Fruit fly (Drosophila melanogaster): ENCODE data around the gene CG43076.

CG43076 gene

DNA sequence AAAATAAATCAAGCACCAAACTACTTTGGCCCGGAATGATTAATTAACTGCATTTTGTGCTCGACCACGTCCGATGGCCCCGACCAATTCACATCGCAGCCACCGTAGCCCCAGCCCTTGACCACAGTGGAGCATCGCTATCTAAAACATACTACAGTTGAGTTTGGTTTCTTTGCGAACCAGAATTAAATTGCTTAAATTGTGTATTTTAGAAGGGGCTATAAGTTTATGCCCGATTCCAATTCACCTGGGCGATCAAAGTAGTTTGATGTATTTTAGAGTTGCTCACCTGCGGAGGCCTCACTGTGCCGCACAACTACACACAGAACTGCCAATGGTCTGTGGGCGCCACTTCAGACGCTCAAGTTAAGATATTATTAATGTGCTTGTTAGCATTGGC is 11.9 kb upstream of the CG43076 start (continued):
- TF ChIP-seq bab2 (GFP tag; optimal IDR thresholded peaks at IDR 0.05), result no peak
- no peak for TF ChIP-seq Nf-YB (GFP tag; optimal IDR thresholded peaks at IDR 0.05)
- no peak for TF ChIP-seq emc (GFP tag; optimal IDR thresholded peaks at IDR 0.05)
- no peak for TF ChIP-seq jumu (GFP tag; optimal IDR thresholded peaks at IDR 0.05)
- peak; percentile 63 for TF ChIP-seq dysf (GFP tag; IDR thresholded peaks at IDR 0.05)
- no peak for TF ChIP-seq Abd-B (GFP tag; optimal IDR thresholded peaks at IDR 0.05)
- 0 out of 2 replicates have a peak, but pooled peaks have one; percentile 27 for TF ChIP-seq CG32772 (GFP tag; IDR thresholded peaks at IDR 0.05)
- TF ChIP-seq ranshi (GFP tag; IDR thresholded peaks at IDR 0.05), result peak; percentile 17; the same call in 1 of the 2 replicates
- no peak for TF ChIP-seq HHEX (GFP tag; optimal IDR thresholded peaks at IDR 0.05)
- TF ChIP-seq Nf-YA (GFP tag; IDR thresholded peaks at IDR 0.05), result no peak
- no peak for TF ChIP-seq pan (optimal IDR thresholded peaks at IDR 0.05)
- peak in 1 of 2 experiments; percentile 14 for TF ChIP-seq pan (GFP tag; optimal IDR thresholded peaks at IDR 0.05 in 1 of 2, IDR thresholded peaks at IDR 0.05 in 1 of 2)
- TF ChIP-seq ac (GFP tag; optimal IDR thresholded peaks at IDR 0.05), result no peak
- TF ChIP-seq vvl (GFP tag; IDR thresholded peaks at IDR 0.05), result peak; percentile 16; the same call in 1 of the 2 replicates
- no peak for TF ChIP-seq Oaz (GFP tag; IDR thresholded peaks at IDR 0.05)
- peak; percentile 36 for TF ChIP-seq CG11504 (tag; optimal IDR thresholded peaks at IDR 0.05)
- no peak for TF ChIP-seq CG3726 (GFP tag; IDR thresholded peaks at IDR 0.05)
- TF ChIP-seq Atf-2 (GFP tag; optimal IDR thresholded peaks at IDR 0.05), result no peak
- TF ChIP-seq PHDP (tag; optimal IDR thresholded peaks at IDR 0.05), result no peak
- no peak for TF ChIP-seq CG10267 (tag; optimal IDR thresholded peaks at IDR 0.05)
- TF ChIP-seq CG4820 (GFP tag; optimal IDR thresholded peaks at IDR 0.05), result no peak
- no peak for TF ChIP-seq crp (GFP tag; optimal IDR thresholded peaks at IDR 0.05)
- no peak for TF ChIP-seq sim (GFP tag; IDR thresholded peaks at IDR 0.05)
- TF ChIP-seq CG15073 (GFP tag; optimal IDR thresholded peaks at IDR 0.05), result no peak
- TF ChIP-seq twi (tag; optimal IDR thresholded peaks at IDR 0.05), result no peak
- TF ChIP-seq Hr78 (GFP tag; optimal IDR thresholded peaks at IDR 0.05), result no peak
- no peak; the same call in 3 of the 4 replicates for TF ChIP-seq Gug (GFP tag; IDR thresholded peaks at IDR 0.05)
- TF ChIP-seq CG17568 (GFP tag; optimal IDR thresholded peaks at IDR 0.05), result no peak
- TF ChIP-seq CG6689 (GFP tag; IDR thresholded peaks at IDR 0.05), result no peak
- TF ChIP-seq CG34224 (GFP tag; IDR thresholded peaks at IDR 0.05; ENCODE audit: partially characterized antibody), result no peak
- no peak for TF ChIP-seq Meics (GFP tag; optimal IDR thresholded peaks at IDR 0.05)
- no peak for TF ChIP-seq bsh (GFP tag; optimal IDR thresholded peaks at IDR 0.05)
- no peak for TF ChIP-seq ssp (GFP tag; IDR thresholded peaks at IDR 0.05)
- no peak for TF ChIP-seq CG34376 (GFP tag; optimal IDR thresholded peaks at IDR 0.05)
- TF ChIP-seq CG9727 (GFP tag; optimal IDR thresholded peaks at IDR 0.05), result no peak
- no peak for TF ChIP-seq CG8089 (GFP tag; optimal IDR thresholded peaks at IDR 0.05)
- TF ChIP-seq tx (GFP tag; optimal IDR thresholded peaks at IDR 0.05), result no peak
- no peak for TF ChIP-seq CG31224 (GFP tag; IDR thresholded peaks at IDR 0.05)
- no peak for TF ChIP-seq kay (GFP tag; optimal IDR thresholded peaks at IDR 0.05)
- TF ChIP-seq Antp (GFP tag; optimal IDR thresholded peaks at IDR 0.05), result peak; percentile 9
- no peak for TF ChIP-seq Bgb (GFP tag; IDR thresholded peaks at IDR 0.05; ENCODE audit: partially characterized antibody)
- no peak for TF ChIP-seq corto (GFP tag; optimal IDR thresholded peaks at IDR 0.05)
- no peak for TF ChIP-seq fd96Cb (tag; optimal IDR thresholded peaks at IDR 0.05)
- TF ChIP-seq CG12299 (tag; optimal IDR thresholded peaks at IDR 0.05), result no peak
- 0 out of 2 replicates have a peak, but pooled peaks have one; percentile 9 for TF ChIP-seq Ptx1 (GFP tag; IDR thresholded peaks at IDR 0.05)
- peak; percentile 37; the same call in 1 of the 2 replicates for TF ChIP-seq slbo (GFP tag; IDR thresholded peaks at IDR 0.05)
- peak; percentile 25; the same call in 1 of the 2 replicates for TF ChIP-seq lmd (GFP tag; IDR thresholded peaks at IDR 0.05)
- no peak for TF ChIP-seq al (GFP tag; IDR thresholded peaks at IDR 0.05)
- no peak for TF ChIP-seq CG4424 (GFP tag; optimal IDR thresholded peaks at IDR 0.05)
- TF ChIP-seq Vsx1 (GFP tag; optimal IDR thresholded peaks at IDR 0.05), result no peak
- peak; percentile 24; the same call in 1 of the 3 replicates for TF ChIP-seq ci (GFP tag; IDR thresholded peaks at IDR 0.05)
